Fruit fly (Drosophila melanogaster) whole organism, adult: ENCODE data around the gene CG32061.

Experiments
- CG11617 ChIP-seq: fragments of 200-800 bp; sonication (Bioruptor generic); optimal IDR thresholded peaks from 2 replicates; lab custom pipeline; 2017; ENCODE audit warnings: mild to moderate bottlenecking, missing biosample characterization, missing genetic modification reagents, missing genetic modification characterization
- CG12768 ChIP-seq: fragments of 200-800 bp; sonication (Bioruptor generic); optimal IDR thresholded peaks from 2 replicates; lab custom pipeline; 2017; ENCODE audit warnings: missing biosample characterization, missing genetic modification characterization, mild to moderate bottlenecking, moderate library complexity, missing genetic modification reagents
- kay ChIP-seq: fragments of 200-800 bp; sonication (Bioruptor generic); peaks from one replicate; lab custom pipeline; 2016; ENCODE audit warnings: missing biosample characterization, missing genetic modification characterization, borderline replicate concordance

DNA sequence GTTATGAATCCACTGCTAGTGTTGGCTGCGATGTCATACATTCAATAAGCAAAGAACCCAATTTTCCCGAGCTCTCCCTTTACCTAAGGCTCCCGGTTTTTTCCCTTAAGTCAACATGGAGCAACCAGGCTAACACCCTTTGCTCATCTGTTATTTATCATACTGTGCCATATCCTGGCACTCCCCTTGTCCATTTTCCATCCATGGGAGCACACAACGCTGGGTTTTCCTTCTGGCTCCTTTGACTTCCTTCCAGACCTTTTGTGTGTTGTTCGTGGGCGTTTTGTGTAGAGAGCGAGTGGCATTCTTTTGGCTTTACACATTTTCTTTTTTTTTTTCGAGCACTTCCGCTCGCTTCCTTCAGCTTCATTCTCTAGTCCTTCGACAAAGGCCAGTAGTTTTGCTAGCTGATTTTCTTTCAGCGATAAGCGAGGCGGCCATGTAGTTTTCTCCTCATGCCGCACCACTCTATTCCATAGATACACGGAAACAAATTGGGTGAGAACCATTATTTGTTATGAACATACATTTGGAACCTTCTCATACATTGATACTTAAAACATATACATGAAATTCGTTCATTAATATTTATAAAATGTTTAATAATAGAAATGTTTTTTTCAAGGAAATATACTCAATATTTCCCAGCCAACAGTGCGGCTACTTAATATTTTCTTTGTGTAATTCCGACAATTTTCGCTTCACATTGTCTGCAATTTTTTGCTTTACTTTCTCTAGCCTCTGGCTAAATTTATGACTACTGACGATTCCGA lies 32.5 kb downstream of the CG32061 start:
- TF ChIP-seq CG11617 (GFP tag; lab: Kevin White, UChicago) (no peak), CG12768 (no peak), kay (no peak)
